Fruit fly (Drosophila melanogaster): ENCODE data around the gene IntS14.
A peak's percentile ranks its signal among the peaks of the same experiment; 100 is the strongest.

IntS14 gene

DNA sequence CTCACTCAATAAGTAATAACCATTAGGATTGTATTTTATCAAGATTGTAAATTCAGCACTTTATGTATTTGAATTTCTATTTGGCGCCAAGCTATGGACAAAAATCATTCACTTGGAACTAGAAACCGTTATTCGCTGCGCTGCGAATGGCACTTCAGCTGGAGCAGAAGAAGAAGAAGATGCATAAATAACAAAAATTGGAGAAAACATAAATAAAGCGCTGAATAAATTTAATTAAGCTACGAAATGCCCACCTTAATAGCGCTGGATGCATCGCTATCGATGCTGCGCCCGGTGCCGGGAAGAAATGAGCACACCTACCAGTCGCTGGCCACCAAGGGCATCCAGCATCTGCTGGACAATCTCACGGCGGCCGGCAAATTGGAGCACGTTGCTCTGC, at the start of gene IntS14:
Gene IntS14 (plus strand): TSS at position 150 of the 400 bp plus-strand sequence.
- TF ChIP-seq psq (optimal IDR thresholded peaks at IDR 0.05) (no peak), EcR (GFP tag; optimal IDR thresholded peaks at IDR 0.05) (no peak), usp (GFP tag; optimal IDR thresholded peaks at IDR 0.05) (no peak), pan (optimal IDR thresholded peaks at IDR 0.05) (no peak), CG8478 (optimal IDR thresholded peaks at IDR 0.05) (no peak), Dll (optimal IDR thresholded peaks at IDR 0.05) (no peak)

DNA sequence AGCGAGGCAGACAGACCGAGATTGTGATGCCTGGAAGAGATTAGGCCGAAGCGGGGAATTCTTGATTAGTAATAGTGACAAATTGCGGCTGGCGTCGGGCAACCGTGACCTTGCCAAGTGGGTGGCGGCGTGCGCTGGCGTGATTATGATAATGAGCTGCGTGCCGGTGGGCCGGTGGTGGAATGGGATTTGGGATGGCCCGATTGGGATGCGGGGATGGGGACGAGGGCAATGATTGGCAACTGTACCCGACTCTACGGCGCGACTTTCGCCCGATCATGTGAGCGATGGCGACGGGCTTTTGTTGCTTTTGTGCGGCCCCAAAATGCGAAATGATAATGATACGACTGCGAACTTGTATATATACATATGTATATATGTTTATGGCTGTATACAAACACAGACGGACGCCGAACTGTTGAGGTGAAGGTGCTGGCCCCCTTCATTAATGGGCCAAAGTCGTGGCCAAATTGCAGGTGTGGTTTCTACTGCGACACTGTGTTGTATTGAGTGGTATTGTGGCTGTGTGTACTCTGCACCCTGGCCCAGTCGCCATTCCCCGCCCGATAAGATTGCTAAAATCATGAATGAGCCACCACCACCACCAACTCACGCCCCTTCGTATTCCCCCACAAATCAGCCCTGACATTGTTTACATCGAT, 47.5 kb upstream of the IntS14 start:
- TF ChIP-seq CG8478 (optimal IDR thresholded peaks at IDR 0.05) (no peak), Dll (optimal IDR thresholded peaks at IDR 0.05) (no peak), pan (optimal IDR thresholded peaks at IDR 0.05) (no peak)

DNA sequence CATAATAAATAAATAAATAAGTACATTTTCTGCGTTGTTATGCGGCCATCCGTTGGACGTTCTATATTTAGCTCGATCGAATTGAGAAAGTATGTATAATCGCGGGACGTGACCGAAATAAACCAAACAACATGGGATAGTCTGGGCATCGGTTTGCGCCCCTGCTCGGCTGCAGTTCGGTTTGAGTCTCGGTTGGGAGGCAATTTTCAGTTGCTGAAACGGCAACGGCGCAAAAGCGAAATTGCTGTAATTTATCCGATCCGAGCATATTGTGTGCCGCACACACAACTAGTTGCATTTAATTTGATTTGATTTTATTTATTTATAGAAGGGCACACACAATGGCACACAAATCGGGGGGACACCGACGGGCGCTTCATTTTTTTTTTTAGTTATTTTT, 46.1 kb upstream of the IntS14 start:
- TF ChIP-seq Dll (optimal IDR thresholded peaks at IDR 0.05) (no peak), EcR (GFP tag; optimal IDR thresholded peaks at IDR 0.05) (no peak)

DNA sequence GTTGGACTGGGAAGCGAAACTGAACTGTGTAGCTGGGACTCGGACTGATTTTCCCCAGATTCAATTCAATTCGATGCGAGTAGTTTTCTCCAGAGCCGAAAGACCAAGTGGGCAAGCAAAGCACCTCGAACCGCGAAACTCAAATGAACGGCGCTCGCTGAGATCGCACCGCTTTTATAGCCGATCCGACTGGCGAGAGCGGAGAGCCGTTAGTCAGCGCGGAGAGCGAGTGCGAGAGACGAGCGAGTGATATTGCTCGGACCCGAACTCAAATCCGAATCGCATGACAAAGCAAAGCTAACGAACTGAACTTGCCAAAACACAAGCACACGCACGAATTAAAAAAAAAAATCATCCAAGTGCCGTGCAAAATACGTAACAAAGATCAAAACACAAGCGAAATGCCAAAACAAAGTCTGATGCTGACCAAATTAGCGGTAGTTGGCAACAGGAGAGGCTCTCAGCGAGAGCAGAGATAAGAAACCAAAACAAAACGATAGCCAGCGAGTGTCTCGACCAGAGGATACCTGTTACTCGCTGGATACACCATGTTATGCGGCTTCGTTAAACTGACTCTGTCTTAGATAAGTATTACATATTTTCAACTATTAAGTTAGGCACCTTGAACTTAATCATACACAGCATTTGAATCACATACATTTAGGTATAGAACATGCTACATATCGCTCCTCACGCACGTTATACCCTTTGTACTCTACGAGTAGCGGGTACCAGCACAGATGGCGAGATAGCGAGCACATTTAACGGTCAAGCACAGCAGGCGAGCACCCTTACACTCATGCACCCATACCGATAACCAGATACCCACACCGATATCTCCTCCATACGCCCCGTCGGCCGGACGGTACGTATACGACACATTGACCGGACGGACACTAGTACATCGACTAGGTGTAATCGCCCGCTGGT, 45.1 kb upstream of the IntS14 start:
- no peak for TF ChIP-seq CG8478 (optimal IDR thresholded peaks at IDR 0.05)
- peak in 1 of 2 experiments; percentile 23 for TF ChIP-seq EcR (GFP tag; optimal IDR thresholded peaks at IDR 0.05)
- peak; percentile 93 for TF ChIP-seq Dll (optimal IDR thresholded peaks at IDR 0.05)
- TF ChIP-seq psq (optimal IDR thresholded peaks at IDR 0.05): no peak
- TF ChIP-seq usp (GFP tag; optimal IDR thresholded peaks at IDR 0.05): no peak
- peak; percentile 96 for TF ChIP-seq pan (optimal IDR thresholded peaks at IDR 0.05)

DNA sequence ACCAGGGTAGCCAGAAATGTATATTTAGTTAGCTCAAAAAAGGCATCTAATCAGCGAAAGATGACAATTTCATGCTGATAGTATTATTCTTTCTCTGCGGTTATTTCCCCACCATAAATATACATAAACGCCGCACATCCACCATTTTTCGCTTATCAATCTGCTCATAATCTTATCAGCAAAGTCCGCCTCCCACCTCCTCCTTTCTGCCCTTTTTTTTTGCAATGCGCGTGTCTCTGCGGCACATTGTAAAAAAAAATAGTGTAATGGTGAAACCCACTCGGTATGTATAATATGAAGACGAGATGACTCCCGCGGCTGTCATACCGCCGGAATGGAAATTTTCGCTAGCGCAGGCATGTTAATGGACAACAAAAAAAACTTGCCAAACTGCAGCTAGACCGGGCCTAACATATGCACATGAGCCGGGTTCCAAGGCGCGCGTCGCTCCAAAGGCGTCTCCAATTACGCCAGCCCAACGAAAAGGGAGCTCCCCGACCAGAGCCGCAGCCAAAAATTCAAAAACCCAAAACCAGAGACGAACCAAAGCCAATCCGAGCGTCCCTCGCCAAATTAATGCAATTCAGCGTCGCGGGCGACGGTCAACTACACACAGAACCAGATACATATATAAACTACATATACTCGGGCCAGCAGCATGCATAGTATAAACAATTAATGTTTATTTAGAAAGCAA, 43.9 kb upstream of the IntS14 start:
- no peak for TF ChIP-seq pan (optimal IDR thresholded peaks at IDR 0.05)
- TF ChIP-seq EcR (GFP tag; optimal IDR thresholded peaks at IDR 0.05): no peak
- TF ChIP-seq CG8478 (optimal IDR thresholded peaks at IDR 0.05): no peak
- no peak for TF ChIP-seq Dll (optimal IDR thresholded peaks at IDR 0.05)
- TF ChIP-seq psq (optimal IDR thresholded peaks at IDR 0.05): no peak
- TF ChIP-seq usp (GFP tag; optimal IDR thresholded peaks at IDR 0.05): no peak

DNA sequence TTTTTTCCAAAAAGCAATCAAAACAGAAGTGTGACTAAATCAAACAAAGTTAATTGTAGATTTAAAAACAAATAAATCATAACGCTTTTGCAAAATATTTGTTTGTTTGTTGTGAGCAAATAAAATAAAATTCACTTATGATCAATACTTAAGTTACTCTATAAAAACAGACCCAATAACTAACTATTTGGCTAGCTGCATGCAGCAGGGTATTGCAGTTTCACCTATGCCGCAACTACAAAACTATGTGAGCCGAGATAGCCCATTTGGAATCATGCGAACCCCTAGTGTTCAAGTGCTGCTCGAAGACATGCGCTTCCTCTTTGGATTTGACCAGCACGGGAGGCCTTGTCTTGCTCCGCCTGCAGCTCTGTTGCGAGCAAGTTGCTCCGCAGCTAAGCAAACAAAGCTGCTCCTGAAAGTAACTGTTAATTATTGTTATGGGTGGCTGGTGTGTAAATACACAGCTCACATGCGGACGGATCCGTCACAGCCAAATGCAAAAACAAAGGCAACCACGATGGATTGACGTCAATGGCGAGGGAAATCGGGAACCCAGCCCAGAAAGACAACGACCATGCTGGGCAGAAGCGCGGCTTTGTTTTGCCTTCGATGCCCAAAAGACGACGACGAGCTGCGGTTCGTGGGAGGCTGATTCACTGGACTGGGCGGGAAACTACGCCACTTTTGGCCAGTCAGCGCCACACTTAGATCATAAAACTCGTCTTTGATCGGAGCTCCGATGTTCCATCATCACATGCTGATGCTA, 42.1 kb upstream of the IntS14 start:
- TF ChIP-seq CG8478 (optimal IDR thresholded peaks at IDR 0.05): no peak
- no peak for TF ChIP-seq pan (optimal IDR thresholded peaks at IDR 0.05)
- TF ChIP-seq EcR (GFP tag; optimal IDR thresholded peaks at IDR 0.05): no peak
- TF ChIP-seq Dll (optimal IDR thresholded peaks at IDR 0.05): no peak
- TF ChIP-seq psq (optimal IDR thresholded peaks at IDR 0.05): no peak
- TF ChIP-seq usp (GFP tag; optimal IDR thresholded peaks at IDR 0.05): no peak

DNA sequence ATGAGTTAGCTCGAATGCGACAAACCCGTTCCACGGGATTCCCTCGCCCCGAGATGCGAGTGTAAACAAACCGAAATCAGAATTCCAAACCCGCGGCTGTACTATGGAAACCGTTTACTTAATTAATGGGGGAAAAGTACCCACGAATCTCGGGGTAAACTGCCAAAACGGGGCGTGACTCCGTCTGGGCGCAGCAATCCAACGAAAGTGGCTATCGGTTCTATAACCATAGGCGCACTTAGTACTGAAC, 41.6 kb upstream of the IntS14 start:
- no peak for TF ChIP-seq EcR (GFP tag; optimal IDR thresholded peaks at IDR 0.05)
- no peak for TF ChIP-seq pan (optimal IDR thresholded peaks at IDR 0.05)
- no peak for TF ChIP-seq Dll (optimal IDR thresholded peaks at IDR 0.05)
- TF ChIP-seq psq (optimal IDR thresholded peaks at IDR 0.05): no peak
- no peak for TF ChIP-seq CG8478 (optimal IDR thresholded peaks at IDR 0.05)
- no peak for TF ChIP-seq usp (GFP tag; optimal IDR thresholded peaks at IDR 0.05)

DNA sequence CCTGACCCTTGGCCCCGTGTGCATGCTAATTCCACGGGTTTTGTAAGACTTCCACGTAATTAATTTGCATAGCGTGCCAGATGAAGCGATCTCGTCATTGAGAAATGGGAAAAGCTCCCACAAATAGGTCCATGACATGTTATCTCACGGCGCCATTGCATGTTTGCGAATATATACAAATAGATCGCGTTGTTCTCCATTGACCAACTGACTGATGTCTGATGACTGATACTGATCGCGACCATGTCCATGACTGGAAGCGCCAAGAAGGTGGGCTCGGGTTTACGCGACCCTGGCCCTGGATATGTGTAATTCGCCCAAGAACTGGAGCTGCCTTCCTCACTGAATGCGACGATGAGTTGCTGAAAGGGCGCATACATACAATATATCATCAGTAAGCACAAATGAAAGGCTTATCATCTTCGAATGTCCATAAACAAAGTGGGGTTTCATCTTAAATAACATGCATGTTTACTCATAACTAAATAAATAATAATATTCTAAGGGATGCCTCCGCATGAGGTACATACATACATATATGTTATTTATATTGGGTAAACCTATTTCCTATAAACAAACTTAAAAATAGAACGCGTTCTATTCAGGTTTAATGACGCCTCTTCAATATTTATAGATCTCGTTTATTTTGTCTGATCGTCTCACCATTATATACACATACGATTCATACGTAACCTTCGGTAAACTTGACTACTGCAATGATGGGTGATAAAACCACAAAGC, 41.0 kb upstream of the IntS14 start:
- no peak for TF ChIP-seq EcR (GFP tag; optimal IDR thresholded peaks at IDR 0.05)
- TF ChIP-seq CG8478 (optimal IDR thresholded peaks at IDR 0.05): no peak
- no peak for TF ChIP-seq psq (optimal IDR thresholded peaks at IDR 0.05)
- TF ChIP-seq pan (optimal IDR thresholded peaks at IDR 0.05): no peak
- no peak for TF ChIP-seq usp (GFP tag; optimal IDR thresholded peaks at IDR 0.05)
- TF ChIP-seq Dll (optimal IDR thresholded peaks at IDR 0.05): no peak

DNA sequence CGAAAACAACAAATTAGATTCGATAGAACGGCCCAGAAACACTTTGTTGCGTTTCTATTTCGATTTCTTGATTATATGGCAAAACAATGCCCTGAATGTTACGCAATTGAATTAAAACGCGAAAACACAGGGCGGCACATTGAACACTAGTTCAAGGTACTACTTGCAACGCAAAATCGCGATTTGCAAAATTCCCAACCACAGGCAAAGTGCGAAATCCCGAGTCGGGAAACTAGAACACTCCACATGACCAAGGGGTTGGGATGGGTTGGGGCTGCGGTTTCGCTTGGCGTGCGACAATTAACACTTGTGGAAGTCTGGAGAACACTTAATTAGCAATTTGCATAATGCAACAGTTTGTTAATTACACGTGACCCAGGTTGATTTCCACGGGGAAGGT, 40.0 kb upstream of the IntS14 start:
- no peak for TF ChIP-seq Dll (optimal IDR thresholded peaks at IDR 0.05)
- TF ChIP-seq usp (GFP tag; optimal IDR thresholded peaks at IDR 0.05): no peak
- TF ChIP-seq EcR (GFP tag; optimal IDR thresholded peaks at IDR 0.05): no peak
- TF ChIP-seq pan (optimal IDR thresholded peaks at IDR 0.05): no peak
- TF ChIP-seq psq (optimal IDR thresholded peaks at IDR 0.05): no peak
- no peak for TF ChIP-seq CG8478 (optimal IDR thresholded peaks at IDR 0.05)

DNA sequence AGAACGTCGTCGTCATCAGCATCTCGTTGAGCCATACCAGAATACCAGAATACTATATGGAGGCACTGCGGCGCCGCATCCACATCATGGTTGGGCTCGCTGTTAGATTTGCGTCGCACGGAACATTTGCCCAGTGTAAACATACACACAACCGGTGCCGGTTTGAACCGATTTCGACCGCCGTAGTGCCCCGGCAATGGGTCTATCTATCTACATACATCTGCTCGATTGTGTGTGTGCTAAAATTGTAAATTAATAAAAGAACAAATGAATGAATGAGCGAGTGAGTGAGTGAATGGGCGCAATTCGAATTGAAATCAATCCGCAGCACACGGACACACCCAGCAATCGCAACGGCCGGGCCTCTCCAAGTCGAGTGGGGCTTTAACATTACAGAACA, 38.8 kb upstream of the IntS14 start:
- TF ChIP-seq psq (optimal IDR thresholded peaks at IDR 0.05) (no peak), pan (optimal IDR thresholded peaks at IDR 0.05) (no peak), usp (GFP tag; optimal IDR thresholded peaks at IDR 0.05) (no peak), CG8478 (optimal IDR thresholded peaks at IDR 0.05) (no peak), EcR (GFP tag; optimal IDR thresholded peaks at IDR 0.05) (no peak), Dll (optimal IDR thresholded peaks at IDR 0.05) (no peak)

DNA sequence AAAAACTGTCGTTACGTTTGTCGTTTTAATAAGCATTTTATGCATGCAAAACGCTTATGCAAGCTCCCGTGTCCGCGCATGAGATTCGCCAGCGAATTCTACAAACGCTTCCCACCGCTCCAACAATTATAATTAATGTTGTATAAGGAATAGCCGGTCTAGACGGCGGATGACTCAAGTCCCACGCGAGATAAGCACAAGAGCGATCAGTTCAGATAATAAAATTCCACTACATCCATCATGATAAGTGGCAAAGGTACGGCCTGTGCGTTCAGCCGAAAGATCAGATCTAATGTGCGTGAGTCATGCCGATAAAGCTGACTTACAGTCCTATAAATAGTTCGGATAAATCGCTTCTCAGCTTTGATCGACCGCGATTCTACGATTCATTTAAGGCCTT, 37.7 kb upstream of the IntS14 start:
- no peak for TF ChIP-seq EcR (GFP tag; optimal IDR thresholded peaks at IDR 0.05)
- no peak for TF ChIP-seq pan (optimal IDR thresholded peaks at IDR 0.05)
- TF ChIP-seq usp (GFP tag; optimal IDR thresholded peaks at IDR 0.05): no peak
- TF ChIP-seq Dll (optimal IDR thresholded peaks at IDR 0.05): no peak
- TF ChIP-seq CG8478 (optimal IDR thresholded peaks at IDR 0.05): no peak
- no peak for TF ChIP-seq psq (optimal IDR thresholded peaks at IDR 0.05)

All from whole organism.